Fruit fly (Drosophila melanogaster) whole organism, embryonic: Measurements from ENCODE around the gene CG15725.

Experiments used
- ATbp ChIP-seq: fragments of 200-800 bp; sonication (Bioruptor generic); optimal IDR thresholded peaks from 2 replicates; lab custom pipeline; 2017; ENCODE audit warnings: missing biosample characterization, mild to moderate bottlenecking, missing genetic modification characterization, missing genetic modification reagents
- CG10366 ChIP-seq: fragments of 200-800 bp; sonication (Bioruptor generic); IDR thresholded peaks from 2 replicates; pipeline ENCODE4 v1.3.6; 2022; ENCODE audit warnings: missing biosample characterization, missing genetic modification characterization
- CG11560 ChIP-seq: fragments of 200-800 bp; sonication (Bioruptor generic); IDR thresholded peaks from 3 replicates; pipeline ENCODE4 v1.3.6; 2022; ENCODE audit warnings: missing biosample characterization, missing genetic modification characterization
- CG12219 ChIP-seq: fragments of 200-800 bp; sonication (Bioruptor generic); optimal IDR thresholded peaks from 3 replicates; lab custom pipeline; 2018; ENCODE audit warnings: missing biosample characterization, mild to moderate bottlenecking, missing genetic modification characterization
- CG12236 ChIP-seq: fragments of 200-800 bp; sonication (Bioruptor generic); optimal IDR thresholded peaks from 2 replicates; lab custom pipeline; 2016; ENCODE audit warnings: missing biosample characterization, missing genetic modification characterization
- CG1233 ChIP-seq: fragments of 200-800 bp; sonication (Bioruptor generic); optimal IDR thresholded peaks from 4 replicates; lab custom pipeline; 2018; ENCODE audit warnings: missing biosample characterization, mild to moderate bottlenecking, missing genetic modification characterization
- CG12391 ChIP-seq: fragments of 200-800 bp; sonication (Bioruptor generic); optimal IDR thresholded peaks from 3 replicates; lab custom pipeline; 2018; ENCODE audit warnings: missing biosample characterization, mild to moderate bottlenecking, missing genetic modification characterization, moderate library complexity
- CG14667 ChIP-seq: fragments of 200-800 bp; sonication (Bioruptor generic); IDR thresholded peaks from 2 replicates; pipeline ENCODE4 v1.3.6; 2022; ENCODE audit warnings: missing biosample characterization, missing genetic modification characterization
- CG14710 ChIP-seq: fragments of 200-800 bp; sonication (Bioruptor generic); optimal IDR thresholded peaks from 3 replicates; lab custom pipeline; 2019; ENCODE audit warnings: missing biosample characterization, mild to moderate bottlenecking, missing genetic modification characterization, moderate library complexity
- CG15011 ChIP-seq: fragments of 200-800 bp; sonication (Bioruptor generic); optimal IDR thresholded peaks from 3 replicates; lab custom pipeline; 2018; ENCODE audit warnings: missing biosample characterization, mild to moderate bottlenecking, missing genetic modification characterization
- CG15479 ChIP-seq: fragments of 200-800 bp; sonication (Bioruptor generic); optimal IDR thresholded peaks from 3 replicates; lab custom pipeline; 2019; ENCODE audit warnings: missing biosample characterization, mild to moderate bottlenecking, missing genetic modification characterization, moderate library complexity
- CG16779 ChIP-seq: fragments of 200-800 bp; sonication (Bioruptor generic); IDR thresholded peaks from 2 replicates; pipeline ENCODE4 v1.3.6; 2022; ENCODE audit warnings: missing biosample characterization, missing genetic modification characterization
- CG17361 ChIP-seq: fragments of 200-800 bp; sonication (Bioruptor generic); IDR thresholded peaks from 3 replicates; pipeline ENCODE4 v1.3.6; 2022; ENCODE audit warnings: missing biosample characterization, missing genetic modification characterization
- CG17612 ChIP-seq: fragments of 200-800 bp; sonication (Bioruptor generic); IDR thresholded peaks from 2 replicates; pipeline ENCODE4 v1.3.6; 2022; ENCODE audit warnings: missing biosample characterization, missing genetic modification characterization
- CG2678 ChIP-seq: fragments of 200-800 bp; sonication (Bioruptor generic); optimal IDR thresholded peaks from 3 replicates; lab custom pipeline; 2019; ENCODE audit warnings: missing biosample characterization, mild to moderate bottlenecking, missing genetic modification characterization, moderate library complexity
- CG2712 ChIP-seq: fragments of 200-800 bp; optimal IDR thresholded peaks from 3 replicates; lab custom pipeline; 2019; ENCODE audit warnings: missing biosample characterization, mild to moderate bottlenecking, missing genetic modification characterization, moderate library complexity
- CG2875 ChIP-seq: fragments of 200-800 bp; sonication (Bioruptor generic); optimal IDR thresholded peaks from 2 replicates; lab custom pipeline; 2017; ENCODE audit warnings: missing biosample characterization, mild to moderate bottlenecking, missing genetic modification characterization, missing genetic modification reagents
- CG33213 ChIP-seq: fragments of 200-800 bp; sonication (Bioruptor generic); optimal IDR thresholded peaks from 3 replicates; lab custom pipeline; 2016; ENCODE audit warnings: missing biosample characterization, missing genetic modification characterization
- CG4404 ChIP-seq: fragments of 200-800 bp; sonication (Bioruptor generic); IDR thresholded peaks from 2 replicates; pipeline ENCODE4 v1.3.6; 2022; ENCODE audit warnings: missing biosample characterization, missing genetic modification characterization
- CG7987 ChIP-seq: fragments of 200-800 bp; sonication (Bioruptor generic); optimal IDR thresholded peaks from 2 replicates; lab custom pipeline; 2018; ENCODE audit warnings: missing biosample characterization, mild to moderate bottlenecking, missing genetic modification characterization, moderate library complexity
- CG9932 ChIP-seq: fragments of 200-800 bp; sonication (Bioruptor generic); IDR thresholded peaks from 2 replicates; pipeline ENCODE4 v1.3.6; 2022; ENCODE audit warnings: missing biosample characterization, missing genetic modification characterization
- CoRest ChIP-seq: fragments of 200-800 bp; sonication (Bioruptor generic); optimal IDR thresholded peaks from 3 replicates; lab custom pipeline; 2018; ENCODE audit warnings: missing biosample characterization, mild to moderate bottlenecking, missing genetic modification characterization, moderate library complexity
- D19A ChIP-seq: fragments of 200-800 bp; optimal IDR thresholded peaks from 3 replicates; lab custom pipeline; 2019; ENCODE audit warnings: missing biosample characterization, mild to moderate bottlenecking, missing genetic modification characterization, moderate library complexity
- Dip3 ChIP-seq: fragments of 200-800 bp; sonication (Bioruptor generic); optimal IDR thresholded peaks from 3 replicates; lab custom pipeline; 2016; ENCODE audit warnings: missing biosample characterization, missing genetic modification characterization
- Doc3 ChIP-seq: fragments of 200-800 bp; sonication (Bioruptor generic); IDR thresholded peaks from 3 replicates; pipeline ENCODE4 v1.3.6; 2022; ENCODE audit warnings: missing biosample characterization, missing genetic modification characterization; ENCODE audit not compliant: partially characterized antibody
- Dref ChIP-seq: fragments of 200-800 bp; sonication (Bioruptor generic); IDR thresholded peaks from 2 replicates; pipeline ENCODE4 v1.3.6; 2022; ENCODE audit warnings: missing biosample characterization, missing genetic modification characterization
- ERR ChIP-seq: fragments of 200-800 bp; sonication (Bioruptor generic); optimal IDR thresholded peaks from 2 replicates; lab custom pipeline; 2016; ENCODE audit warnings: missing biosample characterization, missing genetic modification characterization
- Ets65A ChIP-seq: fragments of 200-800 bp; sonication (Bioruptor generic); peaks from one replicate; lab custom pipeline; 2016; ENCODE audit warnings: missing biosample characterization, missing genetic modification characterization
- Usf ChIP-seq: fragments of 200-800 bp; sonication (Bioruptor generic); optimal IDR thresholded peaks from 2 replicates; lab custom pipeline; 2017; ENCODE audit warnings: missing genotype, missing biosample characterization, missing genetic modification characterization
- ase ChIP-seq: fragments of 200-800 bp; sonication (Bioruptor generic); IDR thresholded peaks from 3 replicates; pipeline ENCODE4 v1.3.6; 2022; ENCODE audit warnings: missing biosample characterization, missing genetic modification characterization
- da ChIP-seq: fragments of 200-800 bp; sonication (Bioruptor generic); optimal IDR thresholded peaks from 2 replicates; lab custom pipeline; 2016; ENCODE audit warnings: missing biosample characterization, missing genetic modification characterization
- dati ChIP-seq: fragments of 200-800 bp; sonication (Bioruptor generic); IDR thresholded peaks from 2 replicates; pipeline ENCODE4 v1.3.6; 2022; ENCODE audit warnings: missing biosample characterization, missing genetic modification characterization
- emc ChIP-seq: fragments of 200-800 bp; sonication (Bioruptor generic); optimal IDR thresholded peaks from 2 replicates; lab custom pipeline; 2016; ENCODE audit warnings: missing biosample characterization, missing genetic modification characterization
- eve ChIP-seq, 2 experiments: fragments of >200 bp; optimal IDR thresholded peaks; 2 replicates each; lab custom pipeline; 2017; ENCODE audit warnings: missing biosample characterization in 2 of 2, missing genetic modification characterization in 2 of 2
- ewg ChIP-seq: fragments of 200-800 bp; sonication (Bioruptor generic); optimal IDR thresholded peaks from 3 replicates; lab custom pipeline; 2017; ENCODE audit warnings: mild to moderate bottlenecking, missing biosample characterization, missing genetic modification reagents, missing genetic modification characterization
- ftz-f1 ChIP-seq: fragments of 200-800 bp; sonication (Bioruptor generic); optimal IDR thresholded peaks from 2 replicates; lab custom pipeline; 2016; ENCODE audit warnings: missing biosample characterization, missing genetic modification characterization
- ind ChIP-seq: fragments of 200-800 bp; sonication (Bioruptor generic); optimal IDR thresholded peaks from 3 replicates; lab custom pipeline; 2016; ENCODE audit warnings: missing biosample characterization, missing genetic modification characterization
- kah ChIP-seq: fragments of 200-800 bp; sonication (Bioruptor generic); optimal IDR thresholded peaks from 2 replicates; lab custom pipeline; 2018; ENCODE audit warnings: missing biosample characterization, mild to moderate bottlenecking, missing genetic modification characterization
- nom ChIP-seq: fragments of 200-800 bp; sonication (Bioruptor generic); optimal IDR thresholded peaks from 2 replicates; lab custom pipeline; 2017; ENCODE audit warnings: missing biosample characterization, missing genetic modification characterization, mild to moderate bottlenecking, moderate library complexity, missing genetic modification reagents
- org-1 ChIP-seq: fragments of 200-800 bp; sonication (Bioruptor generic); optimal IDR thresholded peaks from 2 replicates; lab custom pipeline; 2017; ENCODE audit warnings: missing biosample characterization, missing genetic modification characterization
- rib ChIP-seq: fragments of 200-800 bp; sonication (Bioruptor generic); IDR thresholded peaks from 2 replicates; pipeline ENCODE4 v1.3.6; 2022; ENCODE audit warnings: missing biosample characterization, missing genetic modification characterization
- row ChIP-seq: fragments of 200-800 bp; sonication (Bioruptor generic); IDR thresholded peaks from 3 replicates; pipeline ENCODE4 v1.3.6; 2022; ENCODE audit warnings: missing biosample characterization, missing genetic modification characterization
- run ChIP-seq: fragments of 200-800 bp; sonication (Bioruptor generic); optimal IDR thresholded peaks from 3 replicates; lab custom pipeline; 2018; ENCODE audit warnings: missing biosample characterization, mild to moderate bottlenecking, missing genetic modification characterization
- scrt ChIP-seq: fragments of 200-800 bp; sonication (Bioruptor generic); optimal IDR thresholded peaks from 2 replicates; lab custom pipeline; 2018; ENCODE audit warnings: missing biosample characterization, mild to moderate bottlenecking, missing genetic modification characterization, moderate library complexity
- tin ChIP-seq: fragments of 200-800 bp; sonication (Bioruptor generic); optimal IDR thresholded peaks from 3 replicates; lab custom pipeline; 2016; ENCODE audit warnings: missing biosample characterization, missing genetic modification characterization
- unpg ChIP-seq: fragments of 200-800 bp; sonication (Bioruptor generic); optimal IDR thresholded peaks from 3 replicates; lab custom pipeline; 2018; ENCODE audit warnings: missing biosample characterization, mild to moderate bottlenecking, missing genetic modification characterization, moderate library complexity
- zen2 ChIP-seq: fragments of 200-800 bp; sonication (Bioruptor generic); IDR thresholded peaks from 3 replicates; pipeline ENCODE4 v1.3.6; 2022; ENCODE audit warnings: missing biosample characterization, missing genetic modification characterization; ENCODE audit not compliant: partially characterized antibody

Gene CG15725

dm6 chrX:12675798-12676553 lies 29.7 kb upstream of the CG15725 start (continued):
- no peak for TF ChIP-seq tin (GFP tag; lab: Kevin White, UChicago)
- TF ChIP-seq unpg (GFP tag; lab: Kevin White, UChicago): peak; percentile 15
- no peak for TF ChIP-seq D19A
- no peak for TF ChIP-seq ATbp (GFP tag; lab: Kevin White, UChicago)
- no peak for TF ChIP-seq CG1233 (GFP tag; lab: Kevin White, UChicago)
- peak in 1 of 2 experiments; percentile 21 for TF ChIP-seq eve (GFP tag; optimal IDR thresholded peaks at IDR 0.05; lab: Kevin White, UChicago)

dm6 chrX:12676554-12677336 lies 28.9 kb upstream of the CG15725 start:
- no peak for TF ChIP-seq run
- TF ChIP-seq Ets65A (GFP tag; lab: Kevin White, UChicago): no peak
- TF ChIP-seq CG2712 (tag; lab: Kevin White, UChicago): no peak
- no peak for TF ChIP-seq org-1 (GFP tag; lab: Kevin White, UChicago)
- no peak for TF ChIP-seq ase (GFP tag; lab: Robert Waterston, UW)
- TF ChIP-seq CG33213 (GFP tag; lab: Kevin White, UChicago): no peak
- TF ChIP-seq CG14667 (GFP tag; lab: Robert Waterston, UW): no peak
- TF ChIP-seq CG14710: peak; percentile 4
- no peak for TF ChIP-seq kah
- TF ChIP-seq CG4404 (GFP tag; lab: Robert Waterston, UW): no peak
- 0 out of 3 replicates have a peak, but pooled peaks have one; percentile 0 for TF ChIP-seq CG17361
- TF ChIP-seq CG12391 (tag; lab: Kevin White, UChicago): peak; percentile 7
- TF ChIP-seq Usf: no peak
- TF ChIP-seq Dref: no peak
- peak; percentile 17 for TF ChIP-seq CG7987
- TF ChIP-seq zen2 (GFP tag; lab: Robert Waterston, UW): no peak
- peak; percentile 16 for TF ChIP-seq CG2678 (tag; lab: Kevin White, UChicago)
- TF ChIP-seq CG16779 (GFP tag; lab: Robert Waterston, UW): no peak
- no peak for TF ChIP-seq CG9932 (GFP tag; lab: Robert Waterston, UW)
- TF ChIP-seq Dip3 (GFP tag; lab: Kevin White, UChicago): no peak
- no peak for TF ChIP-seq ftz-f1
- no peak for TF ChIP-seq ERR (GFP tag; lab: Kevin White, UChicago)
- TF ChIP-seq scrt (GFP tag; lab: Kevin White, UChicago): peak; percentile 27
- TF ChIP-seq emc (GFP tag; lab: Kevin White, UChicago): no peak
- TF ChIP-seq CG2875 (GFP tag; lab: Kevin White, UChicago): no peak
- TF ChIP-seq CG17612 (GFP tag; lab: Robert Waterston, UW): no peak
- TF ChIP-seq CG10366 (GFP tag; lab: Robert Waterston, UW): no peak
- peak; percentile 43; the same call in 2 of the 3 replicates for TF ChIP-seq row (GFP tag; lab: Robert Waterston, UW)
- no peak for TF ChIP-seq da (GFP tag; lab: Kevin White, UChicago)
- no peak for TF ChIP-seq CG12236 (GFP tag; lab: Kevin White, UChicago)
- 0 out of 2 replicates have a peak, but pooled peaks have one; percentile 21 for TF ChIP-seq rib (GFP tag; lab: Robert Waterston, UW)
- no peak for TF ChIP-seq CG11560 (tag; lab: Robert Waterston, UW)
- peak; percentile 75 for TF ChIP-seq ewg (GFP tag; lab: Kevin White, UChicago)
- TF ChIP-seq CoRest (tag; lab: Kevin White, UChicago): peak; percentile 28
- TF ChIP-seq CG12219 (GFP tag; lab: Kevin White, UChicago): no peak
- TF ChIP-seq CG15011 (GFP tag; lab: Kevin White, UChicago): no peak
- no peak for TF ChIP-seq Doc3 (GFP tag; lab: Robert Waterston, UW)
- TF ChIP-seq dati (GFP tag; lab: Robert Waterston, UW): no peak
- TF ChIP-seq nom: peak; percentile 95
- no peak for TF ChIP-seq ind (GFP tag; lab: Kevin White, UChicago)
- TF ChIP-seq CG15479 (GFP tag; lab: Kevin White, UChicago): no peak
